Worm (Caenorhabditis elegans): ENCODE data around the gene cox-14.

cox-14 gene

ce11 chrIII:10248441-10249137, 29.8 kb downstream of the cox-14 start, which contains the start of the genes div-1 and cor-1 (continued):
- TF ChIP-seq dmd-4 (tag; optimal IDR thresholded peaks at IDR 0.05; ENCODE audit: borderline replicate concordance) (no peak), ets-4 (tag; optimal IDR thresholded peaks at IDR 0.05) (peak; percentile 24), fkh-6 (tag; optimal IDR thresholded peaks at IDR 0.05) (no peak), hlh-8 (tag; optimal IDR thresholded peaks at IDR 0.05) (peak; percentile 4), ceh-2 (tag; optimal IDR thresholded peaks at IDR 0.05) (peak; percentile 36), ceh-31 (tag; optimal IDR thresholded peaks at IDR 0.05) (peak; percentile 14), rnt-1 (tag; optimal IDR thresholded peaks at IDR 0.05) (peak; percentile 50), sox-4 (tag; optimal IDR thresholded peaks at IDR 0.05) (no peak)

ce11 chrIII:10251114-10251513, 32.4 kb downstream of the cox-14 start:
- TF ChIP-seq ets-4 (tag; optimal IDR thresholded peaks at IDR 0.05) (no peak), fkh-10 (GFP tag; optimal IDR thresholded peaks at IDR 0.05) (no peak), K09A11.1 (tag; optimal IDR thresholded peaks at IDR 0.05; ENCODE audit: insufficient read depth) (no peak)

ce11 chrIII:10253334-10253733, 34.6 kb downstream of the cox-14 start:
- no peak for TF ChIP-seq npax-4 (tag; optimal IDR thresholded peaks at IDR 0.05)
- no peak for TF ChIP-seq madf-2 (tag; optimal IDR thresholded peaks at IDR 0.05)
- TF ChIP-seq dmd-4 (tag; optimal IDR thresholded peaks at IDR 0.05; ENCODE audit: borderline replicate concordance) = no peak
- TF ChIP-seq ama-1 (optimal IDR thresholded peaks at IDR 0.05) = no peak
- TF ChIP-seq ceh-45 (GFP tag; IDR thresholded peaks at IDR 0.05) = no peak
- no peak for TF ChIP-seq unc-42 (tag; optimal IDR thresholded peaks at IDR 0.05)
- no peak for TF ChIP-seq pha-4 (tag; optimal IDR thresholded peaks at IDR 0.05)
- TF ChIP-seq fkh-10 (GFP tag; optimal IDR thresholded peaks at IDR 0.05) = no peak
- TF ChIP-seq pha-2 (tag; optimal IDR thresholded peaks at IDR 0.05) = no peak
- no peak for TF ChIP-seq ceh-34 (tag; optimal IDR thresholded peaks at IDR 0.05)
- TF ChIP-seq ceh-18 (tag; optimal IDR thresholded peaks at IDR 0.05) = no peak
- TF ChIP-seq ceh-6 (GFP tag; optimal IDR thresholded peaks at IDR 0.05) = no peak
- no peak for TF ChIP-seq ceh-30 (tag; optimal IDR thresholded peaks at IDR 0.05)
- no peak for TF ChIP-seq nhr-11 (tag; optimal IDR thresholded peaks at IDR 0.05)
- TF ChIP-seq syd-9 (tag; optimal IDR thresholded peaks at IDR 0.05) = no peak
- TF ChIP-seq elt-4 (tag; optimal IDR thresholded peaks at IDR 0.05) = no peak
- TF ChIP-seq hlh-6 (tag; optimal IDR thresholded peaks at IDR 0.05) = no peak
- no peak for TF ChIP-seq ceh-31 (tag; optimal IDR thresholded peaks at IDR 0.05)
- TF ChIP-seq rnt-1 (tag; optimal IDR thresholded peaks at IDR 0.05) = no peak
- no peak for TF ChIP-seq gmeb-2 (tag; optimal IDR thresholded peaks at IDR 0.05)

- TF ChIP-seq pros-1 (tag; optimal IDR thresholded peaks at IDR 0.05) (no peak), syd-9 (tag; optimal IDR thresholded peaks at IDR 0.05) (no peak), nhr-232 (tag; optimal IDR thresholded peaks at IDR 0.05) (no peak), ceh-34 (tag; optimal IDR thresholded peaks at IDR 0.05) (no peak), ceh-48 (tag; optimal IDR thresholded peaks at IDR 0.05) (no peak)
These were observed 35.8 kb downstream of the cox-14 start, which contains the start of gene R01H10.4 for ce11 chrIII:10254583-10254982. R01H10.4 (plus strand) TSS chrIII:10254818.

ce11 chrIII:10258641-10259040, 39.9 kb downstream of the cox-14 start, which contains the start of gene rip-1:
rip-1 (minus strand) TSS chrIII:10258741.
- TF ChIP-seq tbx-2 (tag; optimal IDR thresholded peaks at IDR 0.05) = no peak
- no peak for TF ChIP-seq F13H6.1 (tag; optimal IDR thresholded peaks at IDR 0.05)
- TF ChIP-seq ceh-48 (tag; optimal IDR thresholded peaks at IDR 0.05) = no peak
- no peak for TF ChIP-seq pha-2 (tag; optimal IDR thresholded peaks at IDR 0.05)
- TF ChIP-seq K09A11.1 (tag; optimal IDR thresholded peaks at IDR 0.05; ENCODE audit: insufficient read depth) = no peak
- TF ChIP-seq nhr-232 (tag; optimal IDR thresholded peaks at IDR 0.05) = no peak
- TF ChIP-seq mec-3 (tag; optimal IDR thresholded peaks at IDR 0.05; ENCODE audit: borderline replicate concordance) = no peak
- no peak for TF ChIP-seq ceh-9 (tag; optimal IDR thresholded peaks at IDR 0.05)
- no peak for TF ChIP-seq unc-86 (tag; optimal IDR thresholded peaks at IDR 0.05)
- no peak for TF ChIP-seq Y22D7AL.16 (tag; optimal IDR thresholded peaks at IDR 0.05)
- no peak for TF ChIP-seq sox-4 (tag; optimal IDR thresholded peaks at IDR 0.05)
- TF ChIP-seq C38D4.7 (GFP tag; optimal IDR thresholded peaks at IDR 0.05) = no peak
- TF ChIP-seq fkh-6 (tag; optimal IDR thresholded peaks at IDR 0.05) = no peak
- TF ChIP-seq ama-1 (optimal IDR thresholded peaks at IDR 0.05) = no peak
- TF ChIP-seq ref-2 (tag; optimal IDR thresholded peaks at IDR 0.05) = no peak
- no peak for TF ChIP-seq ceh-30 (tag; optimal IDR thresholded peaks at IDR 0.05)
- no peak for TF ChIP-seq K02D7.2 (tag; optimal IDR thresholded peaks at IDR 0.05)
- TF ChIP-seq tbx-7 (tag; optimal IDR thresholded peaks at IDR 0.05) = no peak
- no peak for TF ChIP-seq ceh-24 (tag; optimal IDR thresholded peaks at IDR 0.05)
